Fruit fly (Drosophila melanogaster) whole organism, embryonic: ENCODE measurements around the gene Pxd.

Experiments
- Adf1 ChIP-seq: fragments of 200-800 bp; sonication (Bioruptor generic); IDR thresholded peaks from 2 replicates; pipeline ENCODE4 v1.3.6; 2022; ENCODE audit warnings: missing biosample characterization, missing genetic modification characterization
- CG10321 ChIP-seq: fragments of 200-800 bp; sonication (Bioruptor generic); IDR thresholded peaks from 2 replicates; pipeline ENCODE4 v1.3.6; 2022; ENCODE audit warnings: missing biosample characterization, missing genetic modification characterization
- CG10654 ChIP-seq: fragments of 200-800 bp; sonication (Bioruptor generic); optimal IDR thresholded peaks from 2 replicates; lab custom pipeline; 2016; ENCODE audit warnings: missing biosample characterization, missing genetic modification characterization
- CG11085 ChIP-seq: fragments of 200-800 bp; sonication (Bioruptor generic); IDR thresholded peaks from 2 replicates; pipeline ENCODE4 v1.3.6; 2022; ENCODE audit warnings: missing biosample characterization, missing genetic modification characterization
- CG11723 ChIP-seq: fragments of 200-800 bp; sonication (Bioruptor generic); optimal IDR thresholded peaks from 2 replicates; lab custom pipeline; 2017; ENCODE audit warnings: missing biosample characterization, mild to moderate bottlenecking, missing genetic modification characterization
- CG14014 ChIP-seq: fragments of 200-800 bp; sonication (Bioruptor generic); IDR thresholded peaks from 2 replicates; pipeline ENCODE4 v1.3.6; 2022; ENCODE audit warnings: missing biosample characterization, missing genetic modification characterization
- CG17568 ChIP-seq: fragments of 200-800 bp; sonication (Bioruptor generic); optimal IDR thresholded peaks from 2 replicates; lab custom pipeline; 2018; ENCODE audit warnings: missing biosample characterization, mild to moderate bottlenecking, missing genetic modification characterization, moderate library complexity
- CG2120 ChIP-seq: fragments of 200-800 bp; sonication (Bioruptor generic); optimal IDR thresholded peaks from 3 replicates; lab custom pipeline; 2016; ENCODE audit warnings: missing biosample characterization, missing genetic modification characterization
- CG2875 ChIP-seq: fragments of 200-800 bp; sonication (Bioruptor generic); optimal IDR thresholded peaks from 2 replicates; lab custom pipeline; 2017; ENCODE audit warnings: missing biosample characterization, mild to moderate bottlenecking, missing genetic modification characterization, missing genetic modification reagents
- CG3065 ChIP-seq: fragments of 200-800 bp; sonication (Bioruptor generic); optimal IDR thresholded peaks from 2 replicates; lab custom pipeline; 2016; ENCODE audit warnings: missing biosample characterization, missing genetic modification characterization
- CG43689 ChIP-seq: fragments of 200-800 bp; sonication (Bioruptor generic); IDR thresholded peaks from 2 replicates; pipeline ENCODE4 v1.3.6; 2022; ENCODE audit warnings: missing biosample characterization, missing genetic modification characterization
- CG6813 ChIP-seq: fragments of 200-800 bp; sonication (Bioruptor generic); optimal IDR thresholded peaks from 2 replicates; lab custom pipeline; 2017; ENCODE audit warnings: missing biosample characterization, missing genetic modification characterization, mild to moderate bottlenecking, moderate library complexity, missing genetic modification reagents
- CG7963 ChIP-seq: fragments of 200-800 bp; sonication (Bioruptor generic); IDR thresholded peaks from 3 replicates; pipeline ENCODE4 v1.3.6; 2022; ENCODE audit warnings: missing biosample characterization, missing genetic modification characterization; ENCODE audit not compliant: partially characterized antibody
- CG8089 ChIP-seq: fragments of 200-800 bp; sonication (Bioruptor generic); optimal IDR thresholded peaks from 3 replicates; lab custom pipeline; 2016; ENCODE audit warnings: missing biosample characterization, missing genetic modification characterization
- CG8388 ChIP-seq: fragments of 200-800 bp; sonication (Bioruptor generic); optimal IDR thresholded peaks from 2 replicates; lab custom pipeline; 2019; ENCODE audit warnings: missing biosample characterization, mild to moderate bottlenecking, missing genetic modification characterization, moderate library complexity
- CG8924 ChIP-seq: fragments of 200-800 bp; optimal IDR thresholded peaks from 3 replicates; lab custom pipeline; 2019; ENCODE audit warnings: missing biosample characterization, mild to moderate bottlenecking, missing genetic modification characterization, moderate library complexity
- CG9932 ChIP-seq: fragments of 200-800 bp; sonication (Bioruptor generic); IDR thresholded peaks from 2 replicates; pipeline ENCODE4 v1.3.6; 2022; ENCODE audit warnings: missing biosample characterization, missing genetic modification characterization
- CrebB ChIP-seq: fragments of 200-800 bp; sonication (Bioruptor generic); optimal IDR thresholded peaks from 3 replicates; lab custom pipeline; 2018; ENCODE audit warnings: missing biosample characterization, mild to moderate bottlenecking, missing genetic modification characterization
- D19B ChIP-seq: fragments of 200-800 bp; sonication (Bioruptor generic); optimal IDR thresholded peaks from 2 replicates; lab custom pipeline; 2017; ENCODE audit warnings: missing biosample characterization, mild to moderate bottlenecking, missing genetic modification characterization
- Dad ChIP-seq: fragments of 200-800 bp; sonication (Bioruptor generic); optimal IDR thresholded peaks from 3 replicates; lab custom pipeline; 2016; ENCODE audit warnings: missing biosample characterization, missing genetic modification characterization
- HHEX ChIP-seq: fragments of 200-800 bp; sonication (Bioruptor generic); optimal IDR thresholded peaks from 3 replicates; lab custom pipeline; 2017; ENCODE audit warnings: missing biosample characterization, mild to moderate bottlenecking, missing genetic modification characterization, missing genetic modification reagents
- HLH4C ChIP-seq: fragments of 200-800 bp; sonication (Bioruptor generic); IDR thresholded peaks from 3 replicates; pipeline ENCODE4 v1.3.6; 2022; ENCODE audit warnings: missing biosample characterization, missing genetic modification characterization; ENCODE audit not compliant: partially characterized antibody
- Hsf ChIP-seq: fragments of 200-800 bp; sonication (Bioruptor generic); optimal IDR thresholded peaks from 3 replicates; lab custom pipeline; 2016; ENCODE audit warnings: missing biosample characterization, missing genetic modification characterization
- Kr ChIP-seq: fragments of 200-800 bp; sonication (Bioruptor generic); optimal IDR thresholded peaks from 2 replicates; lab custom pipeline; 2017; ENCODE audit warnings: missing biosample characterization, mild to moderate bottlenecking, missing genetic modification characterization
- Med ChIP-seq: fragments of 200-800 bp; sonication (Bioruptor generic); peaks from one replicate; lab custom pipeline; 2016; ENCODE audit warnings: missing biosample characterization, missing genetic modification characterization, mild to moderate bottlenecking, inconsistent platforms, moderate library complexity
- NfI ChIP-seq: fragments of 200-800 bp; sonication (Bioruptor generic); optimal IDR thresholded peaks from 3 replicates; lab custom pipeline; 2018; ENCODE audit warnings: missing biosample characterization, mild to moderate bottlenecking, missing genetic modification characterization, moderate library complexity
- Optix ChIP-seq: fragments of 200-800 bp; sonication (Bioruptor generic); IDR thresholded peaks from 3 replicates; pipeline ENCODE4 v1.3.6; 2022; ENCODE audit warnings: missing biosample characterization, missing genetic modification characterization
- Ptx1 ChIP-seq: fragments of 200-800 bp; sonication (Bioruptor generic); IDR thresholded peaks from 2 replicates; pipeline ENCODE4 v1.3.6; 2022; ENCODE audit warnings: missing biosample characterization, missing genetic modification characterization
- cg ChIP-seq: fragments of 200-800 bp; sonication (Bioruptor generic); optimal IDR thresholded peaks from 3 replicates; lab custom pipeline; 2019; ENCODE audit warnings: missing biosample characterization, mild to moderate bottlenecking, missing genetic modification characterization, moderate library complexity
- chinmo ChIP-seq: fragments of 200-800 bp; sonication (Bioruptor generic); IDR thresholded peaks from 4 replicates; pipeline ENCODE4 v1.3.6; 2022; ENCODE audit warnings: missing biosample characterization, missing genetic modification characterization; ENCODE audit not compliant: partially characterized antibody
- corto ChIP-seq: fragments of 200-800 bp; sonication (Bioruptor generic); optimal IDR thresholded peaks from 2 replicates; lab custom pipeline; 2016; ENCODE audit warnings: missing biosample characterization, mild to moderate bottlenecking, missing genetic modification characterization, moderate library complexity
- dysf ChIP-seq: fragments of 200-800 bp; sonication (Bioruptor generic); IDR thresholded peaks from 3 replicates; pipeline ENCODE4 v1.3.6; 2022; ENCODE audit warnings: missing biosample characterization, missing genetic modification characterization
- ewg ChIP-seq: fragments of 200-800 bp; sonication (Bioruptor generic); optimal IDR thresholded peaks from 3 replicates; lab custom pipeline; 2017; ENCODE audit warnings: mild to moderate bottlenecking, missing biosample characterization, missing genetic modification reagents, missing genetic modification characterization
- fd96Cb ChIP-seq: fragments of 200-800 bp; sonication (Bioruptor generic); optimal IDR thresholded peaks from 2 replicates; lab custom pipeline; 2018; ENCODE audit warnings: missing biosample characterization, mild to moderate bottlenecking, missing genetic modification characterization, moderate library complexity
- gce ChIP-seq: fragments of 200-800 bp; sonication (Bioruptor generic); IDR thresholded peaks from 3 replicates; pipeline ENCODE4 v1.3.6; 2022; ENCODE audit warnings: missing biosample characterization, missing genetic modification characterization
- gsb-n ChIP-seq: fragments of 200-800 bp; sonication (Bioruptor generic); optimal IDR thresholded peaks from 3 replicates; lab custom pipeline; 2018; ENCODE audit warnings: missing biosample characterization, mild to moderate bottlenecking, missing genetic modification characterization
- maf-S ChIP-seq: fragments of 200-800 bp; sonication (Bioruptor generic); optimal IDR thresholded peaks from 2 replicates; lab custom pipeline; 2016; ENCODE audit warnings: missing biosample characterization, missing genetic modification characterization
- mld ChIP-seq: fragments of 200-800 bp; sonication (Bioruptor generic); IDR thresholded peaks from 3 replicates; pipeline ENCODE4 v1.3.6; 2022; ENCODE audit warnings: missing biosample characterization, missing genetic modification characterization; ENCODE audit not compliant: partially characterized antibody
- nmo ChIP-seq: fragments of 200-800 bp; sonication (Bioruptor generic); optimal IDR thresholded peaks from 2 replicates; lab custom pipeline; 2018; ENCODE audit warnings: missing biosample characterization, mild to moderate bottlenecking, missing genetic modification characterization, moderate library complexity
- odd ChIP-seq: fragments of 200-800 bp; sonication (Bioruptor generic); optimal IDR thresholded peaks from 2 replicates; lab custom pipeline; 2017; ENCODE audit warnings: missing biosample characterization, mild to moderate bottlenecking, missing genetic modification characterization
- org-1 ChIP-seq: fragments of 200-800 bp; sonication (Bioruptor generic); optimal IDR thresholded peaks from 2 replicates; lab custom pipeline; 2017; ENCODE audit warnings: missing biosample characterization, missing genetic modification characterization
- pb ChIP-seq: fragments of 200-800 bp; sonication (Bioruptor generic); optimal IDR thresholded peaks from 3 replicates; lab custom pipeline; 2016; ENCODE audit warnings: missing biosample characterization, missing genetic modification characterization
- repo ChIP-seq: fragments of 200-800 bp; sonication (Bioruptor generic); optimal IDR thresholded peaks from 2 replicates; lab custom pipeline; 2016; ENCODE audit warnings: missing biosample characterization, missing genetic modification characterization
- run ChIP-seq: fragments of 200-800 bp; sonication (Bioruptor generic); optimal IDR thresholded peaks from 3 replicates; lab custom pipeline; 2018; ENCODE audit warnings: missing biosample characterization, mild to moderate bottlenecking, missing genetic modification characterization
- sens-2 ChIP-seq: fragments of 200-800 bp; sonication (Bioruptor generic); IDR thresholded peaks from 2 replicates; pipeline ENCODE4 v1.3.6; 2022; ENCODE audit warnings: missing biosample characterization, missing genetic modification characterization
- sug ChIP-seq: fragments of 200-800 bp; optimal IDR thresholded peaks from 2 replicates; lab custom pipeline; 2019; ENCODE audit warnings: missing biosample characterization, mild to moderate bottlenecking, missing genetic modification characterization, moderate library complexity
- tna ChIP-seq: fragments of 200-800 bp; sonication (Bioruptor generic); IDR thresholded peaks from 2 replicates; pipeline ENCODE4 v1.3.6; 2022; ENCODE audit warnings: missing biosample characterization, missing genetic modification characterization; ENCODE audit not compliant: partially characterized antibody
- twi ChIP-seq: fragments of 200-800 bp; optimal IDR thresholded peaks from 2 replicates; lab custom pipeline; 2019; ENCODE audit warnings: missing biosample characterization, mild to moderate bottlenecking, missing genetic modification characterization, moderate library complexity
- tx ChIP-seq: fragments of 200-800 bp; sonication (Bioruptor generic); optimal IDR thresholded peaks from 2 replicates; lab custom pipeline; 2016; ENCODE audit warnings: missing biosample characterization, missing genetic modification characterization
- vfl ChIP-seq: fragments of 200-800 bp; sonication (Bioruptor generic); optimal IDR thresholded peaks from 2 replicates; lab custom pipeline; 2016; ENCODE audit warnings: missing biosample characterization, missing genetic modification characterization

Pxd gene

dm6 chr3R:17054528-17054927 is 40.2 kb downstream of the Pxd start (continued):
- peak; percentile 67 for TF ChIP-seq Adf1 (GFP tag; lab: Robert Waterston, UW)
- no peak for TF ChIP-seq CG11085 (GFP tag; lab: Robert Waterston, UW)
- peak; percentile 55 for TF ChIP-seq cg (GFP tag; lab: Kevin White, UChicago)
- no peak for TF ChIP-seq corto (GFP tag; lab: Kevin White, UChicago)
- 0 out of 3 replicates have a peak, but pooled peaks have one; percentile 14 for TF ChIP-seq CG7963 (GFP tag; lab: Robert Waterston, UW)
- TF ChIP-seq CG2875: no peak
- no peak for TF ChIP-seq CG14014 (GFP tag; lab: Robert Waterston, UW)
- TF ChIP-seq org-1 (GFP tag; lab: Kevin White, UChicago): no peak
- TF ChIP-seq CG9932: no peak
- TF ChIP-seq vfl (GFP tag; lab: Kevin White, UChicago): no peak
- no peak for TF ChIP-seq D19B (GFP tag; lab: Kevin White, UChicago)
- TF ChIP-seq sug: no peak
- TF ChIP-seq CG10654: no peak
- TF ChIP-seq CG43689 (GFP tag; lab: Robert Waterston, UW): no peak
- TF ChIP-seq odd (GFP tag; lab: Kevin White, UChicago): no peak
- no peak for TF ChIP-seq tx (GFP tag; lab: Kevin White, UChicago)
- no peak for TF ChIP-seq repo
- TF ChIP-seq gce (GFP tag; lab: Robert Waterston, UW): no peak
- TF ChIP-seq CG11723: no peak
- no peak for TF ChIP-seq mld (GFP tag; lab: Robert Waterston, UW)
- TF ChIP-seq Dad (GFP tag; lab: Kevin White, UChicago): no peak
- 0 out of 3 replicates have a peak, but pooled peaks have one; percentile 3 for TF ChIP-seq HLH4C
- TF ChIP-seq sens-2 (GFP tag; lab: Robert Waterston, UW): no peak
- no peak for TF ChIP-seq Optix (GFP tag; lab: Robert Waterston, UW)
- TF ChIP-seq fd96Cb (tag; lab: Kevin White, UChicago): no peak
- peak; percentile 38 for TF ChIP-seq Med (GFP tag; lab: Kevin White, UChicago)
- no peak for TF ChIP-seq CG17568 (GFP tag; lab: Kevin White, UChicago)
- TF ChIP-seq ewg (GFP tag; lab: Kevin White, UChicago): no peak
- TF ChIP-seq dysf (GFP tag; lab: Robert Waterston, UW): no peak
- no peak for TF ChIP-seq maf-S (GFP tag; lab: Kevin White, UChicago)
- TF ChIP-seq chinmo (GFP tag; lab: Robert Waterston, UW): 0 out of 4 replicates have a peak, but pooled peaks have one; percentile 64
- no peak for TF ChIP-seq NfI
- no peak for TF ChIP-seq Hsf
- no peak for TF ChIP-seq Ptx1 (GFP tag; lab: Robert Waterston, UW)

dm6 chr3R:17056183-17056904 is 42.0 kb downstream of the Pxd start:
- TF ChIP-seq Kr (peak; percentile 34), CG11085 (GFP tag; lab: Robert Waterston, UW) (no peak), CG8924 (tag; lab: Kevin White, UChicago) (peak; percentile 71), pb (GFP tag; lab: Kevin White, UChicago) (peak; percentile 18), CG2120 (GFP tag; lab: Kevin White, UChicago) (peak; percentile 15), nmo (GFP tag; lab: Kevin White, UChicago) (peak; percentile 51), sens-2 (GFP tag; lab: Robert Waterston, UW) (no peak), CG9932 (peak; percentile 45; the same call in 1 of the 2 replicates), CG8089 (GFP tag; lab: Kevin White, UChicago) (no peak), CG3065 (no peak), CG6813 (GFP tag; lab: Kevin White, UChicago) (no peak), run (tag; lab: Kevin White, UChicago) (no peak), CG10321 (GFP tag; lab: Robert Waterston, UW) (peak; percentile 58; the same call in 1 of the 2 replicates), twi (tag; lab: Kevin White, UChicago) (peak; percentile 59), gsb-n (no peak), CG8388 (peak; percentile 5), tna (GFP tag; lab: Robert Waterston, UW) (no peak), HHEX (GFP tag; lab: Kevin White, UChicago) (no peak), CrebB (tag; lab: Kevin White, UChicago) (peak; percentile 31)
